Worm (Caenorhabditis elegans): ENCODE data around the gene atf-7.

Gene atf-7

DNA sequence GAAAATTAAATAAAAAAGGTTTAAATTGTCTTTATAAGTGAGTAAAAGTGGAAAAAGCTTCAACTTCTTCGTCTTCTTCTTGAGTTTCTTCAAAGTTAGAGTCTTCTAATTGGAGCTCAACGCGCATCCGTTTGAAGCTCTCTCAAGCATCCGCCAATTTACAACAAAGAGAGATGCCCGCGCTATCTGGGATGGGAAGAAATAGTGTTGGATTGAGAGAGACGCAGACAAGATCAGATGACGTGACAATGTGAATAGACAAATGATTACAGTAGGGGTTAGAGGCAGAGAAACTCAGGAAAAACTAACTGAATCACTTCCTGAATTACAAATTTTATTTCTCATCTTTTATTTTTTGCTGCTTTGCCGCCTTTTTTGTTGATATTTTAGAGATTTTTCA, 15.9 kb downstream of the atf-7 start:
- no peak for TF ChIP-seq cog-1 (tag; optimal IDR thresholded peaks at IDR 0.05)
- no peak for TF ChIP-seq ref-1 (GFP tag; conservative IDR thresholded peaks at IDR 0.05)
- no peak for TF ChIP-seq T22C8.4 (GFP tag; IDR thresholded peaks at IDR 0.05)
- no peak for TF ChIP-seq klf-2 (GFP tag; conservative IDR thresholded peaks at IDR 0.05)
- no peak for TF ChIP-seq flt-1 (GFP tag; IDR thresholded peaks at IDR 0.05)
- no peak for TF ChIP-seq tab-1 (GFP tag; IDR thresholded peaks at IDR 0.05)
- no peak for TF ChIP-seq med-1 (GFP tag; optimal IDR thresholded peaks at IDR 0.05; ENCODE audit: insufficient read depth)
- TF ChIP-seq ztf-29 (GFP tag; IDR thresholded peaks at IDR 0.05): no peak
- TF ChIP-seq ztf-23 (GFP tag; IDR thresholded peaks at IDR 0.05): no peak

ce11 chrIII:4481787-4482186, 17.1 kb downstream of the atf-7 start:
- TF ChIP-seq klf-2 (GFP tag; conservative IDR thresholded peaks at IDR 0.05): no peak
- TF ChIP-seq T22C8.4 (GFP tag; IDR thresholded peaks at IDR 0.05): no peak
- TF ChIP-seq ref-1 (GFP tag; conservative IDR thresholded peaks at IDR 0.05): no peak
- no peak for TF ChIP-seq ztf-23 (GFP tag; IDR thresholded peaks at IDR 0.05)
- no peak for TF ChIP-seq tab-1 (GFP tag; IDR thresholded peaks at IDR 0.05)
- TF ChIP-seq flt-1 (GFP tag; IDR thresholded peaks at IDR 0.05): no peak
- TF ChIP-seq cog-1 (tag; optimal IDR thresholded peaks at IDR 0.05): no peak
- TF ChIP-seq ztf-29 (GFP tag; IDR thresholded peaks at IDR 0.05): no peak

ce11 chrIII:4477472-4477871, 21.4 kb downstream of the atf-7 start, which contains the start of gene ins-17:
TSS of gene ins-17 (minus strand) at chrIII:4477572.
- TF ChIP-seq T22C8.4 (GFP tag; IDR thresholded peaks at IDR 0.05): no peak
- no peak for TF ChIP-seq ref-1 (GFP tag; conservative IDR thresholded peaks at IDR 0.05)
- no peak for TF ChIP-seq cog-1 (tag; optimal IDR thresholded peaks at IDR 0.05)
- no peak for TF ChIP-seq klf-2 (GFP tag; conservative IDR thresholded peaks at IDR 0.05)
- no peak for TF ChIP-seq ztf-29 (GFP tag; IDR thresholded peaks at IDR 0.05)
- no peak for TF ChIP-seq tab-1 (GFP tag; IDR thresholded peaks at IDR 0.05)
- TF ChIP-seq ztf-23 (GFP tag; IDR thresholded peaks at IDR 0.05): no peak

DNA sequence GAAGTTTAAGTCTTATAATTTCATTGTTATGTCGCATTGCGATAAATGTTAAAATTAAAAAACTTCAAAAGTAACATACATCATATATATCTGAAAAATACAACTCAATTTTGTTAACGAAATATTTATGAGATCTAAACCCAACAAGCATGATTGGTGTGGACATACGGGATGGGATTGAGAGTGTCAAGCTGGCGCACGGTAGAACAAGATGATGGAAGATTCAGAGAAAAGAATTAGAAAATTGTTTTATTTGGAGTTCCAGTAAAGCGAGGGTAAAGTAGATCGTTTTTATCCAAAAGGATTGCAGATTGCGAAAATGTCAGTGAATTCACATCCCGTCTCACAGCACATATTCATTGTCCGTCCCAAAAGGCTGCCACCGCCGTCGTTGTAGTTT, 22.0 kb downstream of the atf-7 start:
- TF ChIP-seq ztf-23 (GFP tag; IDR thresholded peaks at IDR 0.05): no peak
- TF ChIP-seq tab-1 (GFP tag; IDR thresholded peaks at IDR 0.05): no peak
- TF ChIP-seq ref-1 (GFP tag; conservative IDR thresholded peaks at IDR 0.05): no peak
- TF ChIP-seq cog-1 (tag; optimal IDR thresholded peaks at IDR 0.05): no peak
- no peak for TF ChIP-seq flt-1 (GFP tag; IDR thresholded peaks at IDR 0.05)
- TF ChIP-seq ztf-29 (GFP tag; IDR thresholded peaks at IDR 0.05): no peak
- TF ChIP-seq klf-2 (GFP tag; conservative IDR thresholded peaks at IDR 0.05): no peak
- TF ChIP-seq T22C8.4 (GFP tag; IDR thresholded peaks at IDR 0.05): no peak
- TF ChIP-seq med-1 (GFP tag; optimal IDR thresholded peaks at IDR 0.05; ENCODE audit: insufficient read depth): no peak

DNA sequence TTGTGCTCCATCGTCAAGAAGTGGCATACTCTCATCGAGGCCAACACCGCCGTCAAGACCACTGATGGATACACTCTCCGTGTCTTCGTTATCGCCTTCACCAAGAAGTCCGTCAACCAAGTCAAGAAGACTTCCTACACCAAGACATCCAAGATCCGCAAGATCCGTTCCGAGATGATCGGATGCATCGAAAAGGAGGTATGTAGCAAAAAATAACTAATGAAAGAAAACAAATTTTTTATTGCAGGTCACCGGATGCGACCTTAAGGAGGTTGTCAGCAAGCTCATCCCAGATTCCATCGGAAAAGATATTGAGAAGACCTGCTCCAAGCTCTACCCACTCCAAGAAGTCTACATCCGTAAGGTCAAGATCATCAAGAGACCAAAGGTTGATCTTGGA, 22.5 kb downstream of the atf-7 start:
- TF ChIP-seq med-1 (GFP tag; optimal IDR thresholded peaks at IDR 0.05; ENCODE audit: insufficient read depth) (no peak), ztf-29 (GFP tag; IDR thresholded peaks at IDR 0.05) (no peak), flt-1 (GFP tag; IDR thresholded peaks at IDR 0.05) (no peak), T22C8.4 (GFP tag; IDR thresholded peaks at IDR 0.05) (no peak), klf-2 (GFP tag; conservative IDR thresholded peaks at IDR 0.05) (no peak), ztf-23 (GFP tag; IDR thresholded peaks at IDR 0.05) (no peak), tab-1 (GFP tag; IDR thresholded peaks at IDR 0.05) (no peak)

- TF ChIP-seq T22C8.4 (GFP tag; IDR thresholded peaks at IDR 0.05): peak; percentile 29
- TF ChIP-seq klf-2 (GFP tag; conservative IDR thresholded peaks at IDR 0.05): 0 out of 2 replicates have a peak, but pooled peaks have one; percentile 44
- peak; percentile 83 for TF ChIP-seq cog-1 (tag; optimal IDR thresholded peaks at IDR 0.05)
- TF ChIP-seq ztf-23 (GFP tag; IDR thresholded peaks at IDR 0.05): peak; percentile 89
- peak; percentile 22 for TF ChIP-seq med-1 (GFP tag; optimal IDR thresholded peaks at IDR 0.05; ENCODE audit: insufficient read depth)
- peak; percentile 89 for TF ChIP-seq flt-1 (GFP tag; IDR thresholded peaks at IDR 0.05)
- no peak for TF ChIP-seq ref-1 (GFP tag; conservative IDR thresholded peaks at IDR 0.05)
- no peak for TF ChIP-seq tab-1 (GFP tag; IDR thresholded peaks at IDR 0.05)
- peak; percentile 70 for TF ChIP-seq ztf-29 (GFP tag; IDR thresholded peaks at IDR 0.05)
These were observed 23.3 kb downstream of the atf-7 start, which contains the start of gene rps-1 for ce11 chrIII:4475428-4475968. TSS of gene rps-1 (plus strand) at chrIII:4475918.

ce11 chrIII:4474908-4475307, 23.9 kb downstream of the atf-7 start, which contains the start of gene ifet-1:
TSS of gene ifet-1 (minus strand) at chrIII:4475150.
- no peak for TF ChIP-seq ztf-23 (GFP tag; IDR thresholded peaks at IDR 0.05)
- no peak for TF ChIP-seq tab-1 (GFP tag; IDR thresholded peaks at IDR 0.05)
- TF ChIP-seq cog-1 (tag; optimal IDR thresholded peaks at IDR 0.05): no peak
- no peak for TF ChIP-seq T22C8.4 (GFP tag; IDR thresholded peaks at IDR 0.05)
- TF ChIP-seq med-1 (GFP tag; optimal IDR thresholded peaks at IDR 0.05; ENCODE audit: insufficient read depth): no peak
- no peak for TF ChIP-seq klf-2 (GFP tag; conservative IDR thresholded peaks at IDR 0.05)
- no peak for TF ChIP-seq ztf-29 (GFP tag; IDR thresholded peaks at IDR 0.05)
- TF ChIP-seq ref-1 (GFP tag; conservative IDR thresholded peaks at IDR 0.05): no peak

DNA sequence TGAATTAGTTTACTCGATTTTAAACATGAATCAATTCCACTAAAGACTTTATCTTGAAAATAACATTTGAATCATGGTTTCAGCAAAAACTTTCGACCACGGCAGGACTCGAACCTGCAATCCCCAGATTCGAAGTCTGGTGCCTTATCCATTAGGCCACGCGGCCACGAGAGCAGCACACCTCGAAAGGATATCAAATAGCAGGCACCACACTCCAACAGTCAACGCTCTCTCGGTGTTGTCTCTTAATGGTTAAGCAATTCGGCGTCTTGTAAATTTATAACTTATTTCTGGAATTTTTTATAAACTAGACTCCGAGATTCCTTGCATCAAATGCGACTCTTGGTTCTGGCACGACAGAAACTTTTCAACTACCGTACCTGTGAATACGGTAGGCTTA, 28.1 kb downstream of the atf-7 start:
- TF ChIP-seq T22C8.4 (GFP tag; IDR thresholded peaks at IDR 0.05) (peak; percentile 94), flt-1 (GFP tag; IDR thresholded peaks at IDR 0.05) (peak; percentile 97), ztf-23 (GFP tag; IDR thresholded peaks at IDR 0.05) (peak; percentile 88), med-1 (GFP tag; optimal IDR thresholded peaks at IDR 0.05; ENCODE audit: insufficient read depth) (peak; percentile 78), tab-1 (GFP tag; IDR thresholded peaks at IDR 0.05) (peak; percentile 97), ref-1 (GFP tag; conservative IDR thresholded peaks at IDR 0.05) (peak; percentile 94), cog-1 (tag; optimal IDR thresholded peaks at IDR 0.05) (peak; percentile 81), klf-2 (GFP tag; conservative IDR thresholded peaks at IDR 0.05) (peak; percentile 91), ztf-29 (GFP tag; IDR thresholded peaks at IDR 0.05) (peak; percentile 83; the same call in 1 of the 2 replicates)

ce11 chrIII:4468812-4469211, 30.0 kb downstream of the atf-7 start, which contains the start of gene mstr-2:
TSS of gene mstr-2 (plus strand) at chrIII:4469112.
- TF ChIP-seq ztf-23 (GFP tag; IDR thresholded peaks at IDR 0.05): no peak
- TF ChIP-seq klf-2 (GFP tag; conservative IDR thresholded peaks at IDR 0.05): no peak
- TF ChIP-seq T22C8.4 (GFP tag; IDR thresholded peaks at IDR 0.05): no peak
- no peak for TF ChIP-seq ref-1 (GFP tag; conservative IDR thresholded peaks at IDR 0.05)

ce11 chrIII:4468390-4468789, 30.5 kb downstream of the atf-7 start:
- no peak for TF ChIP-seq cog-1 (tag; optimal IDR thresholded peaks at IDR 0.05)
- no peak for TF ChIP-seq med-1 (GFP tag; optimal IDR thresholded peaks at IDR 0.05; ENCODE audit: insufficient read depth)
- no peak for TF ChIP-seq tab-1 (GFP tag; IDR thresholded peaks at IDR 0.05)
- TF ChIP-seq klf-2 (GFP tag; conservative IDR thresholded peaks at IDR 0.05): no peak
- TF ChIP-seq ztf-23 (GFP tag; IDR thresholded peaks at IDR 0.05): no peak
- TF ChIP-seq ztf-29 (GFP tag; IDR thresholded peaks at IDR 0.05): no peak
- TF ChIP-seq flt-1 (GFP tag; IDR thresholded peaks at IDR 0.05): no peak
- TF ChIP-seq T22C8.4 (GFP tag; IDR thresholded peaks at IDR 0.05): no peak
- TF ChIP-seq ref-1 (GFP tag; conservative IDR thresholded peaks at IDR 0.05): no peak

Measured in whole organism, midembryonic.